Worm (Caenorhabditis elegans): ENCODE data around the gene W08G11.1.
A peak's percentile ranks its signal among the peaks of the same experiment; 100 is the strongest.

DNA sequence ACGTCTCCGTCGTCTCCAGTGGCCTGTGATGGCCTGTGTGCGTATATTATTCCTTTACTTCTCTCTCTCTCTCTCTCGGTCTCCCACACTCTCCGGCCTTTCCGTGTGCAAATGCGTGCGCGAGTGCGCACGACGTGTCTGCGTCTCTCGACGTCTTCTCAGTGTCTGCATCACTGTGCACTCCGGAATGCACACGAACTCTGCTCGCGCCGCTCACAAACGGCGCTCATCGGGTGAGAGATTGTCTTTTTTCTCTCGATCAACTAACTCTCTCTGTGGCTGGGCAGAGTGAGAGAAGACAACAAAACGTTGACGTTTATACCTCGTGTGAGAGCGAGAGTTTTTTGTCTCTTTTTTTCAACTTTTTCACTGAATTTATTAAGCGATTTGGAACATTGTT, 9.1 kb downstream of the W08G11.1 start:
- TF ChIP-seq F10B5.3 (tag; optimal IDR thresholded peaks at IDR 0.05) (peak; percentile 14), unc-62 (GFP tag; optimal IDR thresholded peaks at IDR 0.05 in 1 of 2) (peak in 1 of 2 experiments; percentile 97), unc-62 (tag; optimal IDR thresholded peaks at IDR 0.05) (no peak), ztf-7 (tag; optimal IDR thresholded peaks at IDR 0.05) (peak; percentile 55), ztf-11 (tag; optimal IDR thresholded peaks at IDR 0.05) (no peak)

Measured in whole organism, L4 larva.